Fruit fly (Drosophila melanogaster) whole organism, adult: ENCODE data around the gene CG9855.

Experiments used
- CG11617 ChIP-seq: fragments of 200-800 bp; sonication (Bioruptor generic); optimal IDR thresholded peaks from 2 replicates; lab custom pipeline; 2017; ENCODE audit warnings: mild to moderate bottlenecking, missing biosample characterization, missing genetic modification reagents, missing genetic modification characterization
- CG12768 ChIP-seq: fragments of 200-800 bp; sonication (Bioruptor generic); optimal IDR thresholded peaks from 2 replicates; lab custom pipeline; 2017; ENCODE audit warnings: missing biosample characterization, missing genetic modification characterization, mild to moderate bottlenecking, moderate library complexity, missing genetic modification reagents
- CG14711 ChIP-seq: fragments of 200-800 bp; sonication (Bioruptor generic); optimal IDR thresholded peaks from 2 replicates; lab custom pipeline; 2018; ENCODE audit warnings: missing biosample characterization, mild to moderate bottlenecking, missing genetic modification characterization, moderate library complexity
- CG1620 ChIP-seq: fragments of 200-800 bp; sonication (Bioruptor generic); optimal IDR thresholded peaks from 2 replicates; lab custom pipeline; 2016; ENCODE audit warnings: missing biosample characterization, missing genetic modification characterization
- CG7045 ChIP-seq: fragments of 200-800 bp; sonication (Bioruptor generic); optimal IDR thresholded peaks from 2 replicates; lab custom pipeline; 2017; ENCODE audit warnings: missing biosample characterization, mild to moderate bottlenecking, missing genetic modification characterization
- Clk ChIP-seq: fragments of 200-800 bp; sonication (Bioruptor generic); optimal IDR thresholded peaks from 2 replicates; lab custom pipeline; 2017; ENCODE audit warnings: missing biosample characterization, missing genetic modification characterization
- Mnt ChIP-seq: fragments of 200-800 bp; sonication (Bioruptor generic); optimal IDR thresholded peaks from 2 replicates; lab custom pipeline; 2016; ENCODE audit warnings: missing biosample characterization, mild to moderate bottlenecking, missing genetic modification characterization
- cnc ChIP-seq, 2 experiments: fragments of >200 bp; optimal IDR thresholded peaks; 2 replicates each; lab custom pipeline; 2017
- kay ChIP-seq: fragments of 200-800 bp; sonication (Bioruptor generic); peaks from one replicate; lab custom pipeline; 2016; ENCODE audit warnings: missing biosample characterization, missing genetic modification characterization, borderline replicate concordance
- ovo ChIP-seq: fragments of 200-800 bp; sonication (Bioruptor generic); optimal IDR thresholded peaks from 2 replicates; lab custom pipeline; 2016; ENCODE audit warnings: missing biosample characterization, missing genetic modification characterization
- tj ChIP-seq: fragments of 200-800 bp; sonication (Bioruptor generic); optimal IDR thresholded peaks from 3 replicates; lab custom pipeline; 2017; ENCODE audit warnings: missing biosample characterization, mild to moderate bottlenecking, missing genetic modification characterization, moderate library complexity

DNA sequence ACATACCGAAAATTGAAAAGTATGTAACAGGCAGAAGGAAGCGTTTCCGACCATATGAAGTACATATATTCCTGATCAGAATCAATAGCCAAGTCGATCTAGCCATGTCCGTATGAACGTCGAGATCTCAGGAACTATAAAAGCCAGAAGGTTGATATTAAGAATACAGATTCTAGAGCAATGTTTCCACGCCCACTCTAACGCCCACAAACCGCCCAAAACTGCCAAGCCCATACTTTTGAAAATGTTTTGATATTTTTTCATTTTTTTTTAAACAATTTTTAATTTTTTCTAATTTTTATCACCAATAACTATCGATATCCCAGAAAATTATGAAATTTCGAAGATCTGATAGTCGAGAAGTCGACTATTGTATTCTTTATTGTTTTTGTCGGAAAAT lies 35.7 kb downstream of the CG9855 start:
- TF ChIP-seq kay (GFP tag; lab: Kevin White, UChicago): no peak
- TF ChIP-seq CG14711 (tag; lab: Kevin White, UChicago): no peak
- TF ChIP-seq CG1620 (GFP tag; lab: Kevin White, UChicago): no peak
- no peak for TF ChIP-seq ovo (GFP tag; lab: Kevin White, UChicago)
- TF ChIP-seq Mnt: no peak
- TF ChIP-seq CG11617 (GFP tag; lab: Kevin White, UChicago): no peak
- TF ChIP-seq cnc (optimal IDR thresholded peaks at IDR 0.05; lab: Kevin White, UChicago): no peak
- no peak for TF ChIP-seq CG7045 (GFP tag; lab: Kevin White, UChicago)
- TF ChIP-seq Clk (GFP tag; lab: Kevin White, UChicago): no peak
- TF ChIP-seq tj: no peak
- no peak for TF ChIP-seq CG12768 (GFP tag; lab: Kevin White, UChicago)
